Fruit fly (Drosophila melanogaster) whole organism, pupa: ENCODE results near the gene CG9389.

Source experiments
- CG10348 ChIP-seq: fragments of 200-800 bp; sonication (Bioruptor generic); IDR thresholded peaks from 2 replicates; pipeline ENCODE4 v1.3.6; 2022; ENCODE audit warnings: missing biosample characterization, missing genetic modification characterization
- CG12605 ChIP-seq: fragments of 200-800 bp; sonication (Bioruptor generic); IDR thresholded peaks from 2 replicates; pipeline ENCODE4 v1.3.6; 2022; ENCODE audit warnings: missing biosample characterization, missing genetic modification characterization
- CG14655 ChIP-seq: fragments of 200-800 bp; sonication (Bioruptor generic); optimal IDR thresholded peaks from 3 replicates; lab custom pipeline; 2017; ENCODE audit warnings: mild to moderate bottlenecking, missing biosample characterization, missing genetic modification reagents, missing genetic modification characterization
- CG17806 ChIP-seq: fragments of 200-800 bp; sonication (Bioruptor generic); optimal IDR thresholded peaks from 2 replicates; lab custom pipeline; 2018; ENCODE audit warnings: missing biosample characterization, mild to moderate bottlenecking, missing genetic modification characterization, moderate library complexity
- CG32121 ChIP-seq: fragments of 200-800 bp; sonication (Bioruptor generic); IDR thresholded peaks from 2 replicates; pipeline ENCODE4 v1.3.6; 2022; ENCODE audit warnings: missing biosample characterization, missing genetic modification characterization
- CG34367 ChIP-seq: fragments of 200-800 bp; sonication (Bioruptor generic); optimal IDR thresholded peaks from 2 replicates; lab custom pipeline; 2018; ENCODE audit warnings: missing biosample characterization, mild to moderate bottlenecking, missing genetic modification characterization
- CG4496 ChIP-seq: fragments of 200-800 bp; sonication (Bioruptor generic); IDR thresholded peaks from 3 replicates; pipeline ENCODE4 v1.3.6; 2022; ENCODE audit warnings: missing biosample characterization, missing genetic modification characterization
- CG8301 ChIP-seq: fragments of 200-800 bp; sonication (Bioruptor generic); optimal IDR thresholded peaks from 2 replicates; lab custom pipeline; 2018; ENCODE audit warnings: missing biosample characterization, mild to moderate bottlenecking, missing genetic modification characterization
- CG9948 ChIP-seq: fragments of 200-800 bp; sonication (Bioruptor generic); optimal IDR thresholded peaks from 2 replicates; lab custom pipeline; 2018; ENCODE audit warnings: missing biosample characterization, mild to moderate bottlenecking, missing genetic modification characterization, moderate library complexity
- D1 ChIP-seq: fragments of 200-800 bp; sonication (Bioruptor generic); optimal IDR thresholded peaks from 2 replicates; lab custom pipeline; 2018; ENCODE audit warnings: missing biosample characterization, mild to moderate bottlenecking, missing genetic modification characterization, moderate library complexity
- EcR ChIP-seq: fragments of 200-800 bp; sonication (Bioruptor generic); optimal IDR thresholded peaks from 3 replicates; lab custom pipeline; 2019; ENCODE audit warnings: missing biosample characterization, missing genetic modification characterization, mild to moderate bottlenecking, moderate library complexity, missing genetic modification reagents
- Pif1A ChIP-seq: fragments of 200-800 bp; sonication (Bioruptor generic); optimal IDR thresholded peaks from 3 replicates; lab custom pipeline; 2016; ENCODE audit warnings: missing biosample characterization, missing genetic modification characterization
- Pif1B ChIP-seq: fragments of 200-800 bp; sonication (Bioruptor generic); optimal IDR thresholded peaks from 3 replicates; lab custom pipeline; 2016; ENCODE audit warnings: missing biosample characterization, missing genetic modification characterization

The CG9389 gene

DNA sequence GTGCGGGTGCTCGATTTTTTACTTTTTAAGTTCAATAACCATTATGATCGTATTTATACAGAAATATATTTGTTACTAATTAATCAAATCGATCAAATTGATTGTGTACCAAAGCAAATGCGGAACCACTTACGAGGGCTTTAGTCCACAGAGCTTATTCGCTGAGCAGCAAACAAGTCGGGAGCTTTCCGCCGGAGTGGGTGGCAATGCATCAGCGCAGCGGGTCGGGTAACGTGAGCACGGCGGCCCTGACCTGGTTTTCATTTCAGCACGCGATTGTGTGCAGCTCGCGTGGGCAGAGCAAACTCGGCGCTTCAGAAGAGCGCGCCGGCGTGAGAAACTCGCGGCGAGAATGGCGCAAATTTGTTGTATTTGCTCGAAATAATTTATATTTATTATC, 51.2 kb downstream of the CG9389 start:
- TF ChIP-seq Pif1B (GFP tag; lab: Kevin White, UChicago) (no peak), CG8301 (no peak), CG4496 (GFP tag; lab: Robert Waterston, UW) (peak; percentile 66; the same call in 2 of the 3 replicates), D1 (tag; lab: Kevin White, UChicago) (no peak), CG10348 (GFP tag; lab: Robert Waterston, UW) (no peak), CG14655 (no peak), CG32121 (peak; percentile 41; the same call in 1 of the 2 replicates), EcR (GFP tag; lab: Kevin White, UChicago) (no peak), Pif1A (GFP tag; lab: Kevin White, UChicago) (no peak), CG34367 (tag; lab: Kevin White, UChicago) (no peak), CG17806 (tag; lab: Kevin White, UChicago) (no peak), CG12605 (GFP tag; lab: Robert Waterston, UW) (no peak), CG9948 (no peak)
